Worm (Caenorhabditis elegans) whole organism, midembryonic: ENCODE data around the gene snx-6.

ENCODE experiments used
- T22C8.4 ChIP-seq: fragments of 200-800 bp; sonication (Bioruptor generic); IDR thresholded peaks from 2 replicates; pipeline ENCODE4 v1.3.6; 2022; ENCODE audit warnings: missing genetic modification characterization, missing compliant biosample characterization
- cog-1 ChIP-seq: sonication (generic microtip); optimal IDR thresholded peaks from 2 replicates; lab custom pipeline; 2016; ENCODE audit warnings: missing genetic modification characterization, missing compliant biosample characterization
- flt-1 ChIP-seq: fragments of 200-800 bp; sonication (Bioruptor generic); IDR thresholded peaks from 2 replicates; pipeline ENCODE4 v1.3.6; 2022; ENCODE audit warnings: missing genetic modification characterization, missing compliant biosample characterization
- klf-2 ChIP-seq: fragments of 200-800 bp; sonication (Bioruptor generic); conservative IDR thresholded peaks from 2 replicates; pipeline ENCODE4 v1.3.6; 2022; ENCODE audit warnings: missing genetic modification reagents, missing genetic modification characterization, missing compliant biosample characterization
- med-1 ChIP-seq: sonication (generic microtip); optimal IDR thresholded peaks from 2 replicates; lab custom pipeline; 2017; ENCODE audit warnings: missing genetic modification characterization, mild to moderate bottlenecking, missing compliant biosample characterization, antibody characterized with exemption, missing genetic modification reagents; ENCODE audit not compliant: insufficient read depth
- ref-1 ChIP-seq: fragments of 200-800 bp; sonication (Bioruptor generic); conservative IDR thresholded peaks from 2 replicates; pipeline ENCODE4 v1.3.6; 2022; ENCODE audit warnings: missing genetic modification reagents, missing genetic modification characterization, missing compliant biosample characterization
- tab-1 ChIP-seq: fragments of 200-800 bp; sonication (Bioruptor generic); IDR thresholded peaks from 2 replicates; pipeline ENCODE4 v1.3.6; 2022; ENCODE audit warnings: missing genetic modification characterization, missing compliant biosample characterization
- ztf-23 ChIP-seq: fragments of 200-800 bp; sonication (Bioruptor generic); IDR thresholded peaks from 2 replicates; pipeline ENCODE4 v1.3.6; 2022; ENCODE audit warnings: missing genetic modification reagents, missing genetic modification characterization, missing compliant biosample characterization
- ztf-29 ChIP-seq: fragments of 200-800 bp; sonication (Bioruptor generic); IDR thresholded peaks from 2 replicates; pipeline ENCODE4 v1.3.6; 2022; ENCODE audit warnings: missing genetic modification reagents, missing genetic modification characterization, missing compliant biosample characterization

Gene snx-6

DNA sequence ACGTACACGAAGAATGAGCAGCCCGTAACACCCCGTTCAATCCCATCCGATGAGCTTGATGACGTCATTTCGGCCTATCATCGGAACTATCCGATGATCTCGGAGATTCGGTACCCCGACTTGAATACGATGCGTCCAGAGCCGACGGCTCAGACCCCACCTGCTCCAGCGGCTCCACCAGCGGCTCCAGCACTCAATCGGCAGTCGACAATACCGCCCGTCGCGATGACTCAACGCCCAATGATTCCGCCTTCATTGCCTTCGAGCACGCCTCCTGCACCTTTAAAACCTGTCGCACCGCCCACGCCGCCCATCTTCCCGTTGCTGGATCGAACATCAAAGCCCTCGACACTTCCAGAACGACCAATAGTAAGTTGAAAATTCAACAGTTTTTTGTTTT, 51.8 kb downstream of the snx-6 start:
- TF ChIP-seq cog-1 (tag; lab: Kevin White, UChicago) (no peak), klf-2 (no peak), flt-1 (GFP tag; lab: Robert Waterston, UW) (no peak), ztf-23 (GFP tag; lab: Robert Waterston, UW) (no peak), ref-1 (no peak), tab-1 (GFP tag; lab: Robert Waterston, UW) (no peak), med-1 (GFP tag; lab: Kevin White, UChicago) (no peak), T22C8.4 (GFP tag; lab: Robert Waterston, UW) (no peak), ztf-29 (GFP tag; lab: Robert Waterston, UW) (no peak)

DNA sequence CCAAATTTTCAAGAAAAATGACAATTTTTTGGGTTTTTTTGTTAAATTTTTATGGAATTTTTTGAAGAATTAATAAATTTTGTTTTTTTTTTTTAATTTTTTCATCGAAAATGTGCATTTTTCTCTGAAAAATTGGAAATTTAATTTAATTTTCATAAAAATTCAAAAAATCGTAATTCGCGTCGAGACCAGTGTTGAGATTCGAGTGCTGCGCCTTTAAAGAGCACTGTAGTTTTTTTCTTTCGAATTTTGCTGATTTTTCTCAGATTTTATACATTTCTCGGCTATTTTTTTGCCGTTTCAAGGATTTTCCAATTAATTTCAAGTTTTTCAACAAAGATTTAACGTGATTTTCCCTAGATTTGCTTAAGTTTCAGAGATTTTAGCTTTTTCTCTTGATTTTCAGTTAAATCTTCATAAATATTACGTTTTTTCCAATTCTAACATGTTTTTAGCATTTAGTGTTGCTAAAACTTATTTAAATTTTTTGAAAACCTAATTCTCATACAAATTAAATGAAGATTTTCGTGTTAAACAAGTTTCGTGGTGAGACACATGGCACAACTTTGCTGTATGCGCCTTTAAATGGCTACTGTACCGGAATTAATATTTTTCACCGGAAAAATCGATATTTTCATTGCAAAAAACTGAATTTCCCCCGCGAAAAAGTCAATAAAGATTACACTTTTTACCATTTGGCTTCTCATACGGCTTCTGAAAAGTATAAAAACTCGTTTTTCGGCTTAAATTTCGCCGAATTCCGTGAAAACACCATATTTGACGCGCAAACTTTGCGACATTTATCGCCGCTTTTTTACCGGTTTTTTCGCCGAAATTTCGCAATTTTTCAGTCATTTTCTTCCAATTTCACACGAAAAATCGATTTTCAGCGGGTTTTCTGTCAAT, 55.5 kb downstream of the snx-6 start, which contains the start of gene usp-50:
Gene usp-50, plus strand, starts transcription at position 822 of the 906 bp plus-strand sequence.
- TF ChIP-seq ztf-29 (GFP tag; lab: Robert Waterston, UW), result peak; percentile 53; the same call in 1 of the 2 replicates

DNA sequence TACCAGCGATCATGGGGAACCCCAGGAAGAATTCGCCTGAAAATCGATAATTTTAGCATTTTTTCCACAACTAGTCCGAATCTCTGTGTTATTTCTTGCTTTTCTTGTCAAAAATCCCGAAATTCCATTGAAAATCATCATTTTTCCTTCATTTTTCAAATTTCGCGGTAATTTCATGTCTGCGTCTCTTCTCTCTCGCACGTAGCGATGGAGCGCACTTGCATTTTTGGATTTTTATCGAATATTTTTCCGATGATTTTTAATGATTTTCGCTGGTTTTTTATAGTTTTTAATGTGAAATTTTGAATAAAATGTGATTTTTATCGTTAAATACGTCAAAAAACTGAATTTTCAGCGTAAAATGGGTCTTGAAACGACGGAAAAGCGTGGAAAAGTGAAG, 58.5 kb downstream of the snx-6 start, which contains the start of gene E01B7.2:
Gene E01B7.2, plus strand, starts transcription at position 350 of the 400 bp plus-strand sequence.
- TF ChIP-seq ref-1 (no peak), med-1 (GFP tag; lab: Kevin White, UChicago) (no peak), T22C8.4 (GFP tag; lab: Robert Waterston, UW) (no peak)

DNA sequence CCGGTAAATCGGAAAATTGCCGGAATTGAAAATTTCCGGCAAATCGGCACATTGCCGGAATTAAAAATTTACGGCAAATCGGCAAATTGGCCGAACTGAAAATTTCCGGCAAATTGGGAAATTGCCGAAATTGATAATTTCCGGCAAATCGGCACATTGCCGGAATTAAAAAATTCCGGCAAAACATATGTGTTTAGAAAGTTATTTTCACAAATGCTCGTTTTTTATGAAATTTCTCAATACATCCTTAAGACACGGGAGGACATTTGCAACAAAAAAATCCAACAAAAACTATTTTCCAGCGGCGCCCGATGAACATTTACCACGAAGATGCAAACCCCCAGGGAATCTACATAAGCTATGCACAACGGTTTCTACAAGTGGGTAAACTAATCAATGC, 61.2 kb downstream of the snx-6 start, which contains the start of gene C06H5.8:
Gene C06H5.8, plus strand, starts transcription at position 301 of the 400 bp plus-strand sequence.
- TF ChIP-seq ref-1 (no peak), tab-1 (GFP tag; lab: Robert Waterston, UW) (no peak), klf-2 (no peak), ztf-23 (GFP tag; lab: Robert Waterston, UW) (no peak), flt-1 (GFP tag; lab: Robert Waterston, UW) (no peak), ztf-29 (GFP tag; lab: Robert Waterston, UW) (no peak), med-1 (GFP tag; lab: Kevin White, UChicago) (no peak)
